Fruit fly (Drosophila melanogaster) whole organism, wandering third instar larva: ENCODE data around the gene Apc.

Experiments
- CG9705 ChIP-seq: fragments of 200-800 bp; sonication (Bioruptor generic); optimal IDR thresholded peaks from 2 replicates; lab custom pipeline; 2018; ENCODE audit warnings: missing biosample characterization, mild to moderate bottlenecking, missing genetic modification characterization
- Dfd ChIP-seq: fragments of >200 bp; optimal IDR thresholded peaks from 2 replicates; lab custom pipeline; 2017; ENCODE audit warnings: missing biosample characterization, missing genetic modification characterization
- GATAd ChIP-seq: sonication (Bioruptor generic); optimal IDR thresholded peaks from 2 replicates; lab custom pipeline; 2016; ENCODE audit warnings: missing biosample characterization, missing genetic modification characterization
- Hnf4 ChIP-seq: fragments of 200-800 bp; sonication (Bioruptor generic); optimal IDR thresholded peaks from 2 replicates; lab custom pipeline; 2016; ENCODE audit warnings: missing biosample characterization, mild to moderate bottlenecking, missing genetic modification characterization
- Hr83 ChIP-seq: fragments of 200-300 bp; sonication (Bioruptor generic); optimal IDR thresholded peaks from 2 replicates; lab custom pipeline; 2016; ENCODE audit warnings: missing biosample characterization, mild to moderate bottlenecking, missing genetic modification characterization, moderate library complexity; ENCODE audit not compliant: poor library complexity, severe bottlenecking
- Mio ChIP-seq: sonication (Bioruptor generic); optimal IDR thresholded peaks from 2 replicates; lab custom pipeline; 2016; ENCODE audit warnings: missing biosample characterization, missing genetic modification characterization
- N ChIP-seq: fragments of >200 bp; optimal IDR thresholded peaks from 2 replicates; lab custom pipeline; 2018; ENCODE audit warnings: missing biosample characterization, missing external identifiers, missing genetic modification characterization
- OdsH ChIP-seq: fragments of 200-800 bp; sonication (Bioruptor generic); optimal IDR thresholded peaks from 2 replicates; lab custom pipeline; 2016; ENCODE audit warnings: missing biosample characterization, mild to moderate bottlenecking, missing genetic modification characterization
- Rel ChIP-seq, 2 experiments: fragments of 200-800 bp; sonication (Bioruptor generic) in 1 of 2; optimal IDR thresholded peaks; 2 replicates in 1 of 2; 3 replicates in 1 of 2; lab custom pipeline; 2016 to 2019; ENCODE audit warnings: mild to moderate bottlenecking in 2 of 2, missing biosample characterization in 2 of 2, missing genetic modification characterization in 2 of 2, moderate library complexity in 1 of 2
- Vsx2 ChIP-seq: fragments of 200-300, 225-300 bp; sonication (Bioruptor generic); optimal IDR thresholded peaks from 2 replicates; lab custom pipeline; 2018; ENCODE audit warnings: missing biosample characterization, missing genetic modification characterization; ENCODE audit not compliant: partially characterized antibody
- br ChIP-seq: fragments of 200-800 bp; sonication (Bioruptor generic); optimal IDR thresholded peaks from 2 replicates; lab custom pipeline; 2016; ENCODE audit warnings: missing biosample characterization, missing genetic modification characterization
- dl ChIP-seq, 2 experiments: fragments of 175-275, 200-275 bp in 1 of 2; fragments of 200-275 bp in 1 of 2; sonication (Bioruptor generic); optimal IDR thresholded peaks; lab custom pipeline; 2018; ENCODE audit warnings: mild to moderate bottlenecking in 2 of 2, missing biosample characterization in 2 of 2, missing genetic modification characterization in 2 of 2, moderate library complexity in 2 of 2; ENCODE audit not compliant: partially characterized antibody in 2 of 2, insufficient read depth in 1 of 2
- dmrt93B ChIP-seq: fragments of 200-800 bp; sonication (Bioruptor generic); optimal IDR thresholded peaks from 2 replicates; lab custom pipeline; 2018; ENCODE audit warnings: missing biosample characterization, mild to moderate bottlenecking, missing genetic modification characterization
- dsf ChIP-seq: sonication (Bioruptor generic); optimal IDR thresholded peaks from 2 replicates; lab custom pipeline; 2016; ENCODE audit warnings: missing biosample characterization, missing genetic modification characterization, borderline replicate concordance
- ey ChIP-seq: fragments of 200-800 bp; sonication (Bioruptor generic); optimal IDR thresholded peaks from 2 replicates; lab custom pipeline; 2016; ENCODE audit warnings: missing biosample characterization, missing genetic modification characterization
- fru ChIP-seq: fragments of 200-800 bp; sonication (Bioruptor generic); optimal IDR thresholded peaks from 3 replicates; lab custom pipeline; 2016; ENCODE audit warnings: missing biosample characterization, mild to moderate bottlenecking, missing genetic modification characterization
- h ChIP-seq: fragments of 200-800 bp; sonication (Bioruptor generic); optimal IDR thresholded peaks from 3 replicates; lab custom pipeline; 2016; ENCODE audit warnings: missing biosample characterization, mild to moderate bottlenecking, missing genetic modification characterization
- jim ChIP-seq: fragments of 175-275, 200-325 bp; sonication (Bioruptor generic); optimal IDR thresholded peaks from 2 replicates; lab custom pipeline; 2016; ENCODE audit warnings: missing biosample characterization, mild to moderate bottlenecking, missing genetic modification characterization
- lola ChIP-seq: fragments of >200 bp; optimal IDR thresholded peaks from 2 replicates; lab custom pipeline; 2017; ENCODE audit warnings: missing biosample characterization, missing genetic modification characterization
- sv ChIP-seq: fragments of 200-800 bp; sonication (Bioruptor generic); optimal IDR thresholded peaks from 3 replicates; lab custom pipeline; 2016; ENCODE audit warnings: missing biosample characterization, missing genetic modification characterization
- tai ChIP-seq: sonication (Bioruptor generic); optimal IDR thresholded peaks from 2 replicates; lab custom pipeline; 2016; ENCODE audit warnings: missing biosample characterization, missing genetic modification characterization
- usp ChIP-seq: fragments of >200 bp; optimal IDR thresholded peaks from 2 replicates; lab custom pipeline; 2017; ENCODE audit warnings: missing biosample characterization, missing genetic modification characterization
- woc ChIP-seq: sonication (Bioruptor generic); optimal IDR thresholded peaks from 2 replicates; lab custom pipeline; 2016; ENCODE audit warnings: missing biosample characterization, mild to moderate bottlenecking, missing genetic modification characterization

Gene Apc

DNA sequence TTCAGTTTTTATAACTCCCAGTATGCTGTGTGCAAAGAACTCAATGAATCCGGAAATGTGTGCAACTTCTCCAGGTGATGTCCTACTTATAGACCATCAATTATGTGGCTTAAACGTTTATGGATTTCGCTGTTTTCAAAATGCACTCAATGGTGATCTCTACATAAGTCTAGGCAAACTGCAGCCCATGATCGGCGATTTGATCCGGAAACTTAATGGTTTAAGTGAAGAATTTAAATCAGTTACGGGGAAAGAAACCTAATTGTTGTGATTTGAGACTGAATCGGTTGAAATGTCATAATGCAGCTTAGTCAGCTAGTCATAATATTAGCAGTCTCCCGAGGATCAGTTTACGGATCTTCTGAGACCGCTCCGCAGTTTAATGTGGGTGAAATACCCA is 54.3 kb downstream of the Apc start, which contains the start of gene intr:
Gene intr (plus strand): TSS at position 301 of the 400 bp plus-strand sequence.
- TF ChIP-seq OdsH (no peak), Dfd (GFP tag; lab: Kevin White, UChicago) (no peak), Rel (GFP tag; optimal IDR thresholded peaks at IDR 0.05; lab: Kevin White, UChicago) (no peak), Rel (tag; optimal IDR thresholded peaks at IDR 0.05; lab: Kevin White, UChicago) (no peak), ey (GFP tag; lab: Kevin White, UChicago) (no peak), tai (GFP tag; lab: Kevin White, UChicago) (no peak), Vsx2 (GFP tag; lab: Kevin White, UChicago) (no peak), woc (no peak), dsf (GFP tag; lab: Kevin White, UChicago) (no peak), sv (no peak), jim (GFP tag; lab: Kevin White, UChicago) (no peak), Hr83 (GFP tag; lab: Kevin White, UChicago) (no peak), N (GFP tag; lab: Kevin White, UChicago) (no peak), usp (GFP tag; lab: Kevin White, UChicago) (no peak), fru (GFP tag; lab: Kevin White, UChicago) (no peak), dl (GFP tag; optimal IDR thresholded peaks at IDR 0.05; lab: Kevin White, UChicago; ENCODE audit: insufficient read depth in 1 of 2, partially characterized antibody in 2 of 2) (no peak), lola (GFP tag; lab: Kevin White, UChicago) (no peak), CG9705 (GFP tag; lab: Kevin White, UChicago) (no peak), h (no peak), dmrt93B (GFP tag; lab: Kevin White, UChicago) (no peak), br (GFP tag; lab: Kevin White, UChicago) (no peak)

DNA sequence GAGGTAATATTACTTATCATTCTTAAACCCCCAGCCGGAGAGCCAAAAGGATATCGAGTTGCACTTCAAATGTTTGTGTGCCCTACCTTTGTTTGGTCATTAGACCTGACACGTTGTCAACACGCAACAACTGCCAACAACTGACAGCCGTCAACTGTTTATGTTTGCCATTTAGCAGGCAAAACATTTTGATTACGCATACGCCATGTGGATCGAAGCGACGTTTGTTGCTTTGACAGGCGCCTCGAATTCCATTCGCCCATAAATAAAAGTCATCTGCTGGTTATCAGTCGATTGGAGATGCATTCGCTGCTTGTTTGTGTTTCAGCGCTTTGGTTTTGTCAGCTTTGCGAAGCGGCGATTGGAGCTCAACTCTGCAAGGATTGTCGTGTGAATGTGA is 55.2 kb downstream of the Apc start, which contains the start of gene CG34295:
Gene CG34295 (plus strand): TSS at position 301 of the 400 bp plus-strand sequence.
- TF ChIP-seq Hnf4 (GFP tag; lab: Kevin White, UChicago) (no peak), Mio (GFP tag; lab: Kevin White, UChicago) (no peak), CG9705 (GFP tag; lab: Kevin White, UChicago) (no peak), dmrt93B (GFP tag; lab: Kevin White, UChicago) (no peak), br (GFP tag; lab: Kevin White, UChicago) (no peak), GATAd (GFP tag; lab: Kevin White, UChicago) (no peak)
